Worm (Caenorhabditis elegans): Measurements from ENCODE around the gene shw-3.

- no peak for TF ChIP-seq tag-97 (GFP tag; IDR thresholded peaks at IDR 0.05)
- TF ChIP-seq fkh-10 (GFP tag; optimal IDR thresholded peaks at IDR 0.05) = no peak
Measured at ce11 chrV:13006754-13007153, 19.8 kb upstream of the shw-3 start.
